Fruit fly (Drosophila melanogaster): ENCODE measurements around the gene mmd.

DNA sequence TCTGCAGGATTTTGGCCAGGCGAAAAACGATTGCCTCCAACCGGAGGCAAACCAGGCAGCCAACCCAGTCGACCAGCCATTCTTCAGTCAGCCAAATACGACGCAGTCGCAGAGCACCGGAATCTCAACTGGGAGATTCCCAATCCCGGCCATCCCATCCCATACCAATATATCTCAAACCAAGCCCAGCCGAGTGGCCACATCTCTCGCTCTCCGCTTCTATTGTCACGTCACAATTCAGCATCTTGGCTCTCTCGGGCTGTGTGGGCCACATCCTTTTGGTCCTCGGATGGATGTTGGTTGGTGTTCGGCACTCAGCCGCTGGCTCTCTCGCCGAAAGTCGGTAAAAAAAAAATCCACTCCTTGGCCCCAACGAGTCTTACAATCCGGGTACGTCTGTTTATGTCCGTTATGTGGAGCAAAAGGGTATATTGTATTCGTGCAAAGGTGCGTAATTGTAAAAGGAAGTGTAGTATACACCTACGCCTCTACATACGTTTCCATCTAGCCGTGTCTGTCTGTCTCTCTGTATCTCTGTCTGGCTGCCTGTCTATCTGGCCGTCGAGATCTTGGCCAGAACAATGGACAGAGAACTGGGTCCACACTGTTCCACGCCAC lies at the start of gene mmd:
- TF ChIP-seq CG32121 (GFP tag; IDR thresholded peaks at IDR 0.05) (no peak), CG8301 (tag; optimal IDR thresholded peaks at IDR 0.05) (no peak)
